Worm (Caenorhabditis elegans) whole organism, midembryonic: Measurements from ENCODE around the gene C16D9.6.

ENCODE experiments used
- T22C8.4 ChIP-seq: fragments of 200-800 bp; sonication (Bioruptor generic); IDR thresholded peaks from 2 replicates; pipeline ENCODE4 v1.3.6; 2022; ENCODE audit warnings: missing genetic modification characterization, missing compliant biosample characterization
- cog-1 ChIP-seq: sonication (generic microtip); optimal IDR thresholded peaks from 2 replicates; lab custom pipeline; 2016; ENCODE audit warnings: missing genetic modification characterization, missing compliant biosample characterization
- flt-1 ChIP-seq: fragments of 200-800 bp; sonication (Bioruptor generic); IDR thresholded peaks from 2 replicates; pipeline ENCODE4 v1.3.6; 2022; ENCODE audit warnings: missing genetic modification characterization, missing compliant biosample characterization
- klf-2 ChIP-seq: fragments of 200-800 bp; sonication (Bioruptor generic); conservative IDR thresholded peaks from 2 replicates; pipeline ENCODE4 v1.3.6; 2022; ENCODE audit warnings: missing genetic modification reagents, missing genetic modification characterization, missing compliant biosample characterization
- med-1 ChIP-seq: sonication (generic microtip); optimal IDR thresholded peaks from 2 replicates; lab custom pipeline; 2017; ENCODE audit warnings: missing genetic modification characterization, mild to moderate bottlenecking, missing compliant biosample characterization, antibody characterized with exemption, missing genetic modification reagents; ENCODE audit not compliant: insufficient read depth
- ref-1 ChIP-seq: fragments of 200-800 bp; sonication (Bioruptor generic); conservative IDR thresholded peaks from 2 replicates; pipeline ENCODE4 v1.3.6; 2022; ENCODE audit warnings: missing genetic modification reagents, missing genetic modification characterization, missing compliant biosample characterization
- tab-1 ChIP-seq: fragments of 200-800 bp; sonication (Bioruptor generic); IDR thresholded peaks from 2 replicates; pipeline ENCODE4 v1.3.6; 2022; ENCODE audit warnings: missing genetic modification characterization, missing compliant biosample characterization
- ztf-23 ChIP-seq: fragments of 200-800 bp; sonication (Bioruptor generic); IDR thresholded peaks from 2 replicates; pipeline ENCODE4 v1.3.6; 2022; ENCODE audit warnings: missing genetic modification reagents, missing genetic modification characterization, missing compliant biosample characterization
- ztf-29 ChIP-seq: fragments of 200-800 bp; sonication (Bioruptor generic); IDR thresholded peaks from 2 replicates; pipeline ENCODE4 v1.3.6; 2022; ENCODE audit warnings: missing genetic modification reagents, missing genetic modification characterization, missing compliant biosample characterization

Gene C16D9.6

ce11 chrV:8263466-8263865 lies 13.4 kb upstream of the C16D9.6 start, which contains the start of gene C16D9.8:
Gene C16D9.8 (minus strand): TSS chrV:8263566.
- TF ChIP-seq ztf-29 (no peak), klf-2 (GFP tag; lab: Robert Waterston, UW) (no peak), T22C8.4 (GFP tag; lab: Robert Waterston, UW) (no peak), ref-1 (GFP tag; lab: Robert Waterston, UW) (no peak), med-1 (GFP tag; lab: Kevin White, UChicago) (no peak), ztf-23 (GFP tag; lab: Robert Waterston, UW) (no peak), cog-1 (tag; lab: Kevin White, UChicago) (no peak), flt-1 (GFP tag; lab: Robert Waterston, UW) (no peak), tab-1 (GFP tag; lab: Robert Waterston, UW) (no peak)

ce11 chrV:8262212-8262611 lies 12.1 kb upstream of the C16D9.6 start:
- TF ChIP-seq ref-1 (GFP tag; lab: Robert Waterston, UW), result no peak
- no peak for TF ChIP-seq med-1 (GFP tag; lab: Kevin White, UChicago)
- TF ChIP-seq T22C8.4 (GFP tag; lab: Robert Waterston, UW), result no peak
- TF ChIP-seq tab-1 (GFP tag; lab: Robert Waterston, UW), result no peak
- TF ChIP-seq klf-2 (GFP tag; lab: Robert Waterston, UW), result no peak
- no peak for TF ChIP-seq ztf-23 (GFP tag; lab: Robert Waterston, UW)
- no peak for TF ChIP-seq ztf-29
- TF ChIP-seq flt-1 (GFP tag; lab: Robert Waterston, UW), result no peak
- TF ChIP-seq cog-1 (tag; lab: Kevin White, UChicago), result no peak

ce11 chrV:8259016-8259415 lies 8.9 kb upstream of the C16D9.6 start, which contains the start of gene C16D9.1:
Gene C16D9.1 (plus strand): TSS chrV:8259316.
- TF ChIP-seq flt-1 (GFP tag; lab: Robert Waterston, UW) (no peak), T22C8.4 (GFP tag; lab: Robert Waterston, UW) (no peak), ztf-29 (no peak), cog-1 (tag; lab: Kevin White, UChicago) (no peak)

ce11 chrV:8254973-8255372 lies 4.9 kb upstream of the C16D9.6 start:
- TF ChIP-seq tab-1 (GFP tag; lab: Robert Waterston, UW) (no peak), cog-1 (tag; lab: Kevin White, UChicago) (no peak), ztf-29 (no peak), flt-1 (GFP tag; lab: Robert Waterston, UW) (no peak), ztf-23 (GFP tag; lab: Robert Waterston, UW) (no peak), T22C8.4 (GFP tag; lab: Robert Waterston, UW) (no peak), ref-1 (GFP tag; lab: Robert Waterston, UW) (no peak), klf-2 (GFP tag; lab: Robert Waterston, UW) (no peak), med-1 (GFP tag; lab: Kevin White, UChicago) (no peak)

- no peak for TF ChIP-seq flt-1 (GFP tag; lab: Robert Waterston, UW)
- TF ChIP-seq klf-2 (GFP tag; lab: Robert Waterston, UW), result no peak
- no peak for TF ChIP-seq cog-1 (tag; lab: Kevin White, UChicago)
- no peak for TF ChIP-seq med-1 (GFP tag; lab: Kevin White, UChicago)
- no peak for TF ChIP-seq ztf-29
- no peak for TF ChIP-seq tab-1 (GFP tag; lab: Robert Waterston, UW)
- no peak for TF ChIP-seq ref-1 (GFP tag; lab: Robert Waterston, UW)
- no peak for TF ChIP-seq T22C8.4 (GFP tag; lab: Robert Waterston, UW)
- no peak for TF ChIP-seq ztf-23 (GFP tag; lab: Robert Waterston, UW)
Measured at ce11 chrV:8253946-8254345, 3.8 kb upstream of the C16D9.6 start.

ce11 chrV:8252532-8252931 lies 2.4 kb upstream of the C16D9.6 start:
- TF ChIP-seq ref-1 (GFP tag; lab: Robert Waterston, UW), result no peak
- no peak for TF ChIP-seq tab-1 (GFP tag; lab: Robert Waterston, UW)
- no peak for TF ChIP-seq ztf-23 (GFP tag; lab: Robert Waterston, UW)
- no peak for TF ChIP-seq klf-2 (GFP tag; lab: Robert Waterston, UW)
- no peak for TF ChIP-seq cog-1 (tag; lab: Kevin White, UChicago)
- TF ChIP-seq med-1 (GFP tag; lab: Kevin White, UChicago), result no peak

ce11 chrV:8251075-8251474 lies 967 bp upstream of the C16D9.6 start:
- no peak for TF ChIP-seq med-1 (GFP tag; lab: Kevin White, UChicago)
- no peak for TF ChIP-seq ref-1 (GFP tag; lab: Robert Waterston, UW)
- TF ChIP-seq tab-1 (GFP tag; lab: Robert Waterston, UW), result no peak
- no peak for TF ChIP-seq klf-2 (GFP tag; lab: Robert Waterston, UW)
- TF ChIP-seq flt-1 (GFP tag; lab: Robert Waterston, UW), result no peak
- no peak for TF ChIP-seq cog-1 (tag; lab: Kevin White, UChicago)
- TF ChIP-seq ztf-29, result no peak
- no peak for TF ChIP-seq T22C8.4 (GFP tag; lab: Robert Waterston, UW)
- TF ChIP-seq ztf-23 (GFP tag; lab: Robert Waterston, UW), result no peak

ce11 chrV:8247311-8248105 lies 2.6 kb downstream of the C16D9.6 start:
- TF ChIP-seq ref-1 (GFP tag; lab: Robert Waterston, UW) (no peak), flt-1 (GFP tag; lab: Robert Waterston, UW) (0 out of 2 replicates have a peak, but pooled peaks have one; percentile 36), ztf-29 (no peak), med-1 (GFP tag; lab: Kevin White, UChicago) (no peak)

- TF ChIP-seq cog-1 (tag; lab: Kevin White, UChicago) (no peak), T22C8.4 (GFP tag; lab: Robert Waterston, UW) (no peak), ztf-23 (GFP tag; lab: Robert Waterston, UW) (no peak), klf-2 (GFP tag; lab: Robert Waterston, UW) (no peak), med-1 (GFP tag; lab: Kevin White, UChicago) (no peak), tab-1 (GFP tag; lab: Robert Waterston, UW) (no peak), ref-1 (GFP tag; lab: Robert Waterston, UW) (no peak)
Measured at ce11 chrV:8245457-8245856, 4.7 kb downstream of the C16D9.6 start, which contains the start of gene C16D9.5. Gene C16D9.5 (minus strand): TSS chrV:8245557.
